Worm (Caenorhabditis elegans) whole organism, L4 larva: ENCODE data around the gene F26F2.5.

ENCODE experiments used
- F26F4.8 ChIP-seq: fragments of 200-800 bp; sonication (Bioruptor generic); conservative IDR thresholded peaks from 2 replicates; pipeline ENCODE4 v1.3.6; 2022; ENCODE audit warnings: missing genetic modification characterization, missing compliant biosample characterization
- ama-1 ChIP-seq: fragments of 150-350 bp; optimal IDR thresholded peaks from 2 replicates; lab custom pipeline; 2014; ENCODE audit warnings: inconsistent platforms, mixed read lengths
- attf-4 ChIP-seq: sonication (generic microtip); optimal IDR thresholded peaks from 3 replicates; lab custom pipeline; 2017; ENCODE audit warnings: missing biosample characterization, missing genetic modification characterization
- dpl-1 ChIP-seq: fragments of 150-350 bp; optimal IDR thresholded peaks from 2 replicates; lab custom pipeline; 2014; ENCODE audit warnings: missing biosample characterization, missing genetic modification reagents, missing genetic modification characterization
- egl-27 ChIP-seq: sonication (generic microtip); optimal IDR thresholded peaks from 3 replicates; lab custom pipeline; 2017; ENCODE audit warnings: missing biosample characterization, missing genetic modification reagents, missing genetic modification characterization
- fos-1 ChIP-seq: fragments of 150-350 bp; optimal IDR thresholded peaks from 2 replicates; lab custom pipeline; 2014; ENCODE audit warnings: missing biosample characterization, missing genetic modification characterization
- lin-13 ChIP-seq: fragments of 150-350 bp; optimal IDR thresholded peaks from 2 replicates; lab custom pipeline; 2014; ENCODE audit warnings: missing biosample characterization, missing genetic modification reagents, missing genetic modification characterization
- mep-1 ChIP-seq: fragments of 150-350 bp; sonication (generic microtip); optimal IDR thresholded peaks from 3 replicates; lab custom pipeline; 2014; ENCODE audit warnings: missing biosample characterization, missing genetic modification characterization
- php-3 ChIP-seq: fragments of 200-800 bp; sonication (Bioruptor generic); IDR thresholded peaks from 2 replicates; pipeline ENCODE4 v1.3.6; 2022; ENCODE audit warnings: missing genetic modification reagents, missing genetic modification characterization, missing compliant biosample characterization
- pqm-1 ChIP-seq: sonication (generic microtip); optimal IDR thresholded peaks from 2 replicates; lab custom pipeline; 2017; ENCODE audit warnings: missing biosample characterization, missing genetic modification characterization
- rbr-2 ChIP-seq: sonication (generic microtip); optimal IDR thresholded peaks from 2 replicates; lab custom pipeline; 2016; ENCODE audit warnings: missing genotype, missing genetic modification characterization, missing compliant biosample characterization
- snpc-4 ChIP-seq: fragments of 150-350 bp; optimal IDR thresholded peaks from 2 replicates; lab custom pipeline; 2014; ENCODE audit warnings: missing biosample characterization, missing genetic modification characterization

DNA sequence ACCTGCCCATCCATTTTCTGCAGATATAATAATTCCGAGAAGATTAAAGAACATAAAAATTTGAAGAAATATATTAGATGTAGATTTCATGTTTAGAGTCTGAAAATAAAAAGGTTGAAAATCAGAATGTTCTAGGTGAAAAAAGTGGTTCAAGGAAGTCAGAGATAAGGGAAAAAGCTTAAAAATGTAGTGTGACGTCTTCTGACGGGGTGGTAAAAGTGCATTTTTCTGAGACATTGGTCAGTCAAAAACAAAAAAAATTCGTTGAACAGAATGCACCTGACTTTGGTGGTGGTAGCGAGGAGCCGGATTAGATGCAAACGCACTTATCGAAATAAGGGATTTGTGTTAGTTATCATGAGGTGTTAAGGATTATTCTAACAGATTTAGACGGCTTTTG, 33.1 kb downstream of the F26F2.5 start, which contains the start of gene F46B3.23:
- TF ChIP-seq attf-4 (tag; lab: Kevin White, UChicago) (no peak), mep-1 (tag; lab: Kevin White, UChicago) (no peak), fos-1 (tag; lab: Kevin White, UChicago) (no peak), ama-1 (lab: Kevin White, UChicago) (no peak), egl-27 (tag; lab: Kevin White, UChicago) (no peak), pqm-1 (no peak), snpc-4 (tag; lab: Kevin White, UChicago) (no peak), F26F4.8 (GFP tag; lab: Robert Waterston, UW) (no peak), php-3 (GFP tag; lab: Robert Waterston, UW) (no peak), lin-13 (GFP tag; lab: Kevin White, UChicago) (no peak), dpl-1 (GFP tag; lab: Kevin White, UChicago) (no peak), rbr-2 (tag; lab: Kevin White, UChicago) (no peak)
